Worm (Caenorhabditis elegans) whole organism, midembryonic: ENCODE measurements around the gene F53G2.2.

ENCODE experiments used
- T22C8.4 ChIP-seq: fragments of 200-800 bp; sonication (Bioruptor generic); IDR thresholded peaks from 2 replicates; pipeline ENCODE4 v1.3.6; 2022; ENCODE audit warnings: missing genetic modification characterization, missing compliant biosample characterization
- cog-1 ChIP-seq: sonication (generic microtip); optimal IDR thresholded peaks from 2 replicates; lab custom pipeline; 2016; ENCODE audit warnings: missing genetic modification characterization, missing compliant biosample characterization
- flt-1 ChIP-seq: fragments of 200-800 bp; sonication (Bioruptor generic); IDR thresholded peaks from 2 replicates; pipeline ENCODE4 v1.3.6; 2022; ENCODE audit warnings: missing genetic modification characterization, missing compliant biosample characterization
- klf-2 ChIP-seq: fragments of 200-800 bp; sonication (Bioruptor generic); conservative IDR thresholded peaks from 2 replicates; pipeline ENCODE4 v1.3.6; 2022; ENCODE audit warnings: missing genetic modification reagents, missing genetic modification characterization, missing compliant biosample characterization
- ref-1 ChIP-seq: fragments of 200-800 bp; sonication (Bioruptor generic); conservative IDR thresholded peaks from 2 replicates; pipeline ENCODE4 v1.3.6; 2022; ENCODE audit warnings: missing genetic modification reagents, missing genetic modification characterization, missing compliant biosample characterization
- tab-1 ChIP-seq: fragments of 200-800 bp; sonication (Bioruptor generic); IDR thresholded peaks from 2 replicates; pipeline ENCODE4 v1.3.6; 2022; ENCODE audit warnings: missing genetic modification characterization, missing compliant biosample characterization
- ztf-23 ChIP-seq: fragments of 200-800 bp; sonication (Bioruptor generic); IDR thresholded peaks from 2 replicates; pipeline ENCODE4 v1.3.6; 2022; ENCODE audit warnings: missing genetic modification reagents, missing genetic modification characterization, missing compliant biosample characterization
- ztf-29 ChIP-seq: fragments of 200-800 bp; sonication (Bioruptor generic); IDR thresholded peaks from 2 replicates; pipeline ENCODE4 v1.3.6; 2022; ENCODE audit warnings: missing genetic modification reagents, missing genetic modification characterization, missing compliant biosample characterization

DNA sequence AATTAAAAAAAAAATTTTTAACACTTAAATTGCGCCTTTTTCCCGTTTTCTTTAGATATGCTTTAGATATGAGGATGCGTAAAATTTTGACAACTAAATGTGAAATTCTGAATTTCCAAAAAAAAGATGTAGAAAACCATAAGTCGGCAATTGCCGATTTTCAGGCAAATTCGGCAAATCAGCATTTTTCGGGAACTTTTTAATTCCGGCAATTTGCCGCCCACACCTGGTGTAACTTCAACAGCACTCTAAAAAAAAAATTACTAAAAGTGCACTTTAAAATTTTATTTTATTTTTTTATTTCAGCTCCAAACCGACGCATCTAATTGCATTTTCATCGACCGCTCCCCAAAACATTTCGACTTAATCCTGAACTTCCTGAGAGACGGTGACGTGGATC is 48.8 kb downstream of the F53G2.2 start, which contains the start of gene K02F6.6:
- TF ChIP-seq ztf-29 (GFP tag; lab: Robert Waterston, UW), result no peak
- no peak for TF ChIP-seq cog-1 (tag; lab: Kevin White, UChicago)
- TF ChIP-seq tab-1 (GFP tag; lab: Robert Waterston, UW), result no peak
- TF ChIP-seq ztf-23, result no peak
- no peak for TF ChIP-seq klf-2
- TF ChIP-seq T22C8.4 (GFP tag; lab: Robert Waterston, UW), result no peak
- TF ChIP-seq ref-1 (GFP tag; lab: Robert Waterston, UW), result no peak
- TF ChIP-seq flt-1 (GFP tag; lab: Robert Waterston, UW), result no peak
